Fruit fly (Drosophila melanogaster): Measurements from ENCODE around the gene sNPF-R.

The sNPF-R gene

DNA sequence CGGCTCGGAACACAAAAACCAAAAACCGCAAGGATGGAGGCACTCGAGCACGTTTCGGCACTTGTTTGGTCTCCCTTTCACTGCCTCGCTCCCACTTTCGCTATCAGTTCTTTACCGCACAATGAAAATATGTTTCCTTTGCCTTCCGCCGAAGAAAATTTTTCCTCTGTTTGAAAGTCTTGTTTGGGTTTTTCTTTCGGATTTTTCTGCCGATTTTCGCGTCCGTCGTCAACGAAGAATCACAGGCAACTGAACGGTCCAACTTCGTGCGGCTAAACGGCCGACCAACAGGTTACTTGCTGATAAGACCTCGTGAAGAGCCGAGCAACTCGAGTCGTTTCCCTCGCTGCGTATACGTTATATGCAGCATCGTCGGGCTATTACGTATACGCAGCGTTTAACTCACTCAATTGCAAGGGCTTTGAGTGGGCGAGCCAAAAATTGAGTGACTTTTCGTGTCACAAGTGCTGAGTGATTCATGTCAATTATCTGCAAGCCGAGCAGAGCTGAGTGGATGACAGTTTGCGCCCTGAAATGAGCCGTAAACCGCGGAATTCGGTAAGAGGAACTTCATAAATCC lies at the start of gene sNPF-R:
Gene sNPF-R, minus strand, starts transcription at position 253 of the 580 bp plus-strand sequence.
- no peak for TF ChIP-seq CG11762 (GFP tag; optimal IDR thresholded peaks at IDR 0.05; ENCODE audit: insufficient read depth)
- no peak for TF ChIP-seq CG3919 (GFP tag; optimal IDR thresholded peaks at IDR 0.05)
- TF ChIP-seq lz (GFP tag; optimal IDR thresholded peaks at IDR 0.05): no peak
- no peak for TF ChIP-seq Ets96B (tag; optimal IDR thresholded peaks at IDR 0.05)
- no peak for TF ChIP-seq Hr39 (GFP tag; optimal IDR thresholded peaks at IDR 0.05)
- no peak for TF ChIP-seq svp (GFP tag)

DNA sequence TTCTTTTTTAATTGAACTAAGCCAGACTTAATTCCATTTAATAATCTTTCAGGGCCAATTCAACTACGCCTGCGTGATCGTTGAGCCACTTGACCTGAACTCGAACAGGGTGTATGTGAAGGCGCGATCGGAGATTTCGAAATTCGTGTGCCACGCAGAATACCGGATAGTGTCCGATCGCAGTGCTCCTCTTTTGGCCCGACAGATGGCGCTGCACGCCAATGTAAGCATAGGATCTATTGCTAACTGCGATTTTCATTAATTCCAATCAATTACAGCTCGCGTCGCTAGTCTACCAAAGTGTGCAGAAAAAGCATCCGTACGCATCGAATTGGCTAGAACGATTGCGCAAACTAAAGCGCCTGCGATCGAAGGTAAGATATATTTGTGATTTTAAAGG lies 49.5 kb upstream of the sNPF-R start:
- no peak for TF ChIP-seq CG6792 (GFP tag; optimal IDR thresholded peaks at IDR 0.05)
- no peak for TF ChIP-seq CG3032 (tag; optimal IDR thresholded peaks at IDR 0.05)
- TF ChIP-seq Ets21C (GFP tag; optimal IDR thresholded peaks at IDR 0.05): no peak
- TF ChIP-seq Met (GFP tag; optimal IDR thresholded peaks at IDR 0.05): no peak
- no peak for TF ChIP-seq CG8632 (GFP tag; optimal IDR thresholded peaks at IDR 0.05)
- no peak for TF ChIP-seq Lpt (GFP tag; optimal IDR thresholded peaks at IDR 0.05)
- TF ChIP-seq Eip75B (GFP tag; optimal IDR thresholded peaks at IDR 0.05): no peak
- no peak for TF ChIP-seq eg (GFP tag; IDR thresholded peaks at IDR 0.05)
- TF ChIP-seq dsx (GFP tag; optimal IDR thresholded peaks at IDR 0.05; ENCODE audit: poor library complexity, severe bottlenecking): no peak
- no peak for TF ChIP-seq svp (GFP tag)
- TF ChIP-seq OdsH (GFP tag; optimal IDR thresholded peaks at IDR 0.05): no peak
- no peak for TF ChIP-seq CG16779 (tag; optimal IDR thresholded peaks at IDR 0.05)
- TF ChIP-seq Blimp-1 (GFP tag; optimal IDR thresholded peaks at IDR 0.05): no peak
- TF ChIP-seq CG4318 (GFP tag; optimal IDR thresholded peaks at IDR 0.05): no peak

DNA sequence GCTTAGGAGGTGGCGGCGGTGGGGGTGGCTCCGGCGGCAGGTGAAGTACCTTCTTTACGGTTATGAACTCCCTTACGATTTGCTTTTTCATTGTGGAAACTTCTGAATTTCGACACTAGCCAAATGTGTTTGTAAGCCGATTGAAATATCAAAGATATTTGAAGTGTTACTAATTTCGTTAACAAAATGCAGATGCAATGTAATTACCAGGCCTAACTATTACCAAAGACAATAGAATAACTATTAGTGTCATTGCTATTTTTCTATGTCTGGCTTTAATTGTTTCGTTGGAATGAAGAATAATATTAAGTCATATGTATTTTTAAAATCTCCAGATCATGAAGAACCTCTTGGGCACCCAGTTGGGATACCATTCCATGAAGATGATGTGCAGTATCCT lies 44.4 kb upstream of the sNPF-R start, which contains the start of gene CG7335:
Gene CG7335, minus strand, starts transcription at position 101 of the 400 bp plus-strand sequence.
- TF ChIP-seq CG34406 (GFP tag; optimal IDR thresholded peaks at IDR 0.05) (no peak), CG7368 (GFP tag; optimal IDR thresholded peaks at IDR 0.05) (no peak), CG10669 (GFP tag; optimal IDR thresholded peaks at IDR 0.05) (no peak), Ets96B (tag; optimal IDR thresholded peaks at IDR 0.05) (no peak), Eip78C (GFP tag) (no peak), CG3032 (tag; optimal IDR thresholded peaks at IDR 0.05) (no peak), dac (GFP tag; optimal IDR thresholded peaks at IDR 0.05) (no peak), fd85E (GFP tag; optimal IDR thresholded peaks at IDR 0.05) (no peak), topi (GFP tag; optimal IDR thresholded peaks at IDR 0.05) (no peak), CG16779 (tag; optimal IDR thresholded peaks at IDR 0.05) (no peak)

DNA sequence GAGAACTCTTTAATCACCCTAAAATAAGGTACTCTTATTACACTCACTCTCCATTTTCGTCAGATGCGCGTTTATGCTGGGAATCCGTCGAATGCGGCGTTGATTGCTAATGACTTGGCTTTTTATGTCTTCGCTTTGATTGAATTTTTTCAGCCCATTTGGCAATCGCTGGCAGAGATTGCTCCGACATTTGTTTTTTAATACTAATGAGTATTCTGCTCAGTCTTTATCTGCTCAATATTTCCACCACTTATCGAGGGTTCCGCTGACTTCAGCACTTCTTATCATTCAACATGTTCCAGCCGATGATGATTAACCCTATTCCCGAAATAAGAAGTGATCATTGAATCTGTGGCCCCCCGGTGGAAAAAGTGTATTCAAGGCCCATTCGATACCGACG lies 42.8 kb upstream of the sNPF-R start, which contains the start of gene obst-J:
Gene obst-J, minus strand, starts transcription at position 101 of the 400 bp plus-strand sequence.
- TF ChIP-seq eg (GFP tag; IDR thresholded peaks at IDR 0.05): no peak
- TF ChIP-seq Lpt (GFP tag; optimal IDR thresholded peaks at IDR 0.05): no peak
- TF ChIP-seq Eip93F (GFP tag; optimal IDR thresholded peaks at IDR 0.05): no peak
- no peak for TF ChIP-seq Hr4 (GFP tag; optimal IDR thresholded peaks at IDR 0.05)
- TF ChIP-seq CG15336 (GFP tag; IDR thresholded peaks at IDR 0.05): no peak
- no peak for TF ChIP-seq Ets21C (GFP tag; optimal IDR thresholded peaks at IDR 0.05)
- no peak for TF ChIP-seq Blimp-1 (GFP tag; optimal IDR thresholded peaks at IDR 0.05)
- no peak for TF ChIP-seq svp (GFP tag)
- TF ChIP-seq fd85E (GFP tag; optimal IDR thresholded peaks at IDR 0.05): no peak
- no peak for TF ChIP-seq Met (GFP tag; optimal IDR thresholded peaks at IDR 0.05)
- no peak for TF ChIP-seq acj6 (GFP tag; optimal IDR thresholded peaks at IDR 0.05)
- TF ChIP-seq CG8119 (GFP tag; IDR thresholded peaks at IDR 0.05): no peak

DNA sequence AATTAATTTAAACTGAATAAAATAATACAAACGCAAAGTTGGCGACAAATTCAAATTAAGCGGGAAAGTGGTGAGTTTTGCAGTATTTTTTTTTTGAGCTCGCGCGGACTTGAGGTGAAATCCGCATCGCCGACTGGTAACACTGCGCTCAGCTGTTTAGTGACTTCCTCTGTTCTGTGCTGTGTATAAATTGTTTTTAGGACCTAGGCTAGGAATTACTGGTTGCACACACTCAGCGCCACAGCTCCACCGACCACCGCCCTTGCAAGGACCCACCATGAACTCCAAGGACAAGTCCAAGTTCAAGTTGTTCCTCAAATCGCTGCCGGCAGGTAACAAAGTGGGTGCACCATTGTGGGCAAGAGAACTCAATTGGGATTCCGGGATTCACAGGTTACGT lies 40.2 kb upstream of the sNPF-R start, which contains the start of gene gig:
Gene gig, plus strand, starts transcription at position 150 of the 400 bp plus-strand sequence.
- no peak for TF ChIP-seq Hr38 (GFP tag; optimal IDR thresholded peaks at IDR 0.05)
- TF ChIP-seq ss (GFP tag; optimal IDR thresholded peaks at IDR 0.05): no peak
- TF ChIP-seq CG10669 (GFP tag; optimal IDR thresholded peaks at IDR 0.05): no peak
- TF ChIP-seq CG7368 (GFP tag; optimal IDR thresholded peaks at IDR 0.05): no peak
- TF ChIP-seq Sox14 (GFP tag; optimal IDR thresholded peaks at IDR 0.05): no peak
- TF ChIP-seq Met (GFP tag; optimal IDR thresholded peaks at IDR 0.05): no peak
- TF ChIP-seq CG11902 (GFP tag; optimal IDR thresholded peaks at IDR 0.05): no peak
- no peak for TF ChIP-seq OdsH (GFP tag; optimal IDR thresholded peaks at IDR 0.05)
- TF ChIP-seq pdm3 (GFP tag; optimal IDR thresholded peaks at IDR 0.05): no peak
- no peak for TF ChIP-seq esn (GFP tag; optimal IDR thresholded peaks at IDR 0.05)
- TF ChIP-seq CG9139 (GFP tag; optimal IDR thresholded peaks at IDR 0.05): no peak
- TF ChIP-seq cyc (GFP tag; optimal IDR thresholded peaks at IDR 0.05): no peak
- TF ChIP-seq CG11294 (GFP tag; IDR thresholded peaks at IDR 0.05): no peak
- TF ChIP-seq net (GFP tag; optimal IDR thresholded peaks at IDR 0.05): no peak
- TF ChIP-seq Hr4 (GFP tag; optimal IDR thresholded peaks at IDR 0.05): no peak
- TF ChIP-seq Eip75B (GFP tag; optimal IDR thresholded peaks at IDR 0.05): no peak
- no peak for TF ChIP-seq Eip78C (GFP tag)

Measured in whole organism, prepupa.